Fruit fly (Drosophila melanogaster) whole organism, prepupa: Measurements from ENCODE around the gene Cp38.

Experiments used
- Blimp-1 ChIP-seq: fragments of 200-800 bp; sonication (Bioruptor generic); optimal IDR thresholded peaks from 3 replicates; lab custom pipeline; 2017; ENCODE audit warnings: missing biosample characterization, missing genetic modification characterization, mild to moderate bottlenecking, moderate library complexity, missing genetic modification reagents
- CG10669 ChIP-seq: fragments of 200-800 bp; sonication (Bioruptor generic); optimal IDR thresholded peaks from 3 replicates; lab custom pipeline; 2018; ENCODE audit warnings: missing biosample characterization, mild to moderate bottlenecking, missing genetic modification characterization, moderate library complexity
- CG11294 ChIP-seq: fragments of 200-800 bp; sonication (Bioruptor generic); IDR thresholded peaks from 2 replicates; pipeline ENCODE4 v1.3.6; 2022; ENCODE audit warnings: missing biosample characterization, missing genetic modification characterization
- CG11762 ChIP-seq: fragments of 200-800 bp; sonication (Bioruptor generic); optimal IDR thresholded peaks from 3 replicates; lab custom pipeline; 2016; ENCODE audit warnings: missing biosample characterization, missing genetic modification characterization; ENCODE audit not compliant: insufficient read depth
- CG11902 ChIP-seq: fragments of 200-800 bp; sonication (Bioruptor generic); optimal IDR thresholded peaks from 3 replicates; lab custom pipeline; 2016; ENCODE audit warnings: missing biosample characterization, missing genetic modification characterization
- CG15336 ChIP-seq: fragments of 200-800 bp; sonication (Bioruptor generic); IDR thresholded peaks from 2 replicates; pipeline ENCODE4 v1.3.6; 2022; ENCODE audit warnings: missing biosample characterization, missing genetic modification characterization
- CG16779 ChIP-seq: fragments of 200-800 bp; sonication (Bioruptor generic); optimal IDR thresholded peaks from 3 replicates; lab custom pipeline; 2017; ENCODE audit warnings: missing biosample characterization, mild to moderate bottlenecking, missing genetic modification characterization
- CG3032 ChIP-seq: fragments of 200-800 bp; optimal IDR thresholded peaks from 2 replicates; lab custom pipeline; 2019; ENCODE audit warnings: missing biosample characterization, mild to moderate bottlenecking, missing genetic modification characterization, moderate library complexity
- CG32006 ChIP-seq: fragments of 200-800 bp; sonication (Bioruptor generic); optimal IDR thresholded peaks from 3 replicates; lab custom pipeline; 2017; ENCODE audit warnings: missing biosample characterization, mild to moderate bottlenecking, missing genetic modification characterization
- CG34406 ChIP-seq: fragments of 200-800 bp; sonication (Bioruptor generic); optimal IDR thresholded peaks from 3 replicates; lab custom pipeline; 2016; ENCODE audit warnings: missing biosample characterization, missing genetic modification characterization
- CG4318 ChIP-seq: fragments of 200-800 bp; sonication (Bioruptor generic); optimal IDR thresholded peaks from 3 replicates; lab custom pipeline; 2017; ENCODE audit warnings: missing biosample characterization, mild to moderate bottlenecking, missing genetic modification characterization
- CG6276 ChIP-seq: fragments of 200-800 bp; sonication (Bioruptor generic); optimal IDR thresholded peaks from 2 replicates; lab custom pipeline; 2017; ENCODE audit warnings: missing biosample characterization, mild to moderate bottlenecking, missing genetic modification characterization
- CG6792 ChIP-seq: fragments of 200-800 bp; sonication (Bioruptor generic); optimal IDR thresholded peaks from 3 replicates; lab custom pipeline; 2016; ENCODE audit warnings: missing biosample characterization, missing genetic modification characterization
- CG6808 ChIP-seq: fragments of 200-800 bp; sonication (Bioruptor generic); optimal IDR thresholded peaks from 3 replicates; lab custom pipeline; 2017; ENCODE audit warnings: missing biosample characterization, missing genetic modification characterization, mild to moderate bottlenecking, moderate library complexity, missing genetic modification reagents
- CG6854 ChIP-seq: fragments of 200-800 bp; sonication (Bioruptor generic); optimal IDR thresholded peaks from 2 replicates; lab custom pipeline; 2017; ENCODE audit warnings: missing biosample characterization, mild to moderate bottlenecking, missing genetic modification characterization
- CG8119 ChIP-seq: fragments of 200-800 bp; sonication (Bioruptor generic); IDR thresholded peaks from 3 replicates; pipeline ENCODE4 v1.3.6; 2022; ENCODE audit warnings: missing biosample characterization, missing genetic modification characterization
- CG8319 ChIP-seq: fragments of 200-800 bp; sonication (Bioruptor generic); optimal IDR thresholded peaks from 3 replicates; lab custom pipeline; 2016; ENCODE audit warnings: missing biosample characterization, missing genetic modification characterization
- CG9139 ChIP-seq: fragments of 200-800 bp; sonication (Bioruptor generic); optimal IDR thresholded peaks from 3 replicates; lab custom pipeline; 2017; ENCODE audit warnings: missing biosample characterization, mild to moderate bottlenecking, missing genetic modification characterization
- Eip75B ChIP-seq: fragments of 200-800 bp; sonication (Bioruptor generic); optimal IDR thresholded peaks from 3 replicates; lab custom pipeline; 2016; ENCODE audit warnings: missing biosample characterization, missing genetic modification characterization
- Eip78C ChIP-seq: fragments of 200-800 bp; sonication (Bioruptor generic); peaks from one replicate; lab custom pipeline; 2016; ENCODE audit warnings: missing biosample characterization, missing genetic modification characterization
- Eip93F ChIP-seq: fragments of 200-800 bp; sonication (Bioruptor generic); optimal IDR thresholded peaks from 2 replicates; lab custom pipeline; 2016; ENCODE audit warnings: missing biosample characterization, mild to moderate bottlenecking, missing genetic modification characterization
- Ets96B ChIP-seq: fragments of 200-800 bp; optimal IDR thresholded peaks from 2 replicates; lab custom pipeline; 2019; ENCODE audit warnings: missing biosample characterization, mild to moderate bottlenecking, missing genetic modification characterization, moderate library complexity
- Gug ChIP-seq: fragments of 200-800 bp; sonication (Bioruptor generic); IDR thresholded peaks from 2 replicates; pipeline ENCODE4 v1.3.6; 2022; ENCODE audit warnings: missing biosample characterization, missing genetic modification characterization
- Hr38 ChIP-seq: sonication (Bioruptor generic); optimal IDR thresholded peaks from 2 replicates; lab custom pipeline; 2016; ENCODE audit warnings: missing biosample characterization, missing genetic modification characterization
- Hr39 ChIP-seq: fragments of 200-800 bp; sonication (Bioruptor generic); optimal IDR thresholded peaks from 2 replicates; lab custom pipeline; 2016; ENCODE audit warnings: missing biosample characterization, missing genetic modification characterization
- Hr4 ChIP-seq: fragments of 200-800 bp; sonication (Bioruptor generic); optimal IDR thresholded peaks from 3 replicates; lab custom pipeline; 2016; ENCODE audit warnings: missing biosample characterization, missing genetic modification characterization
- Lpt ChIP-seq: fragments of 200-800 bp; sonication (Bioruptor generic); optimal IDR thresholded peaks from 3 replicates; lab custom pipeline; 2016; ENCODE audit warnings: missing biosample characterization, missing genetic modification characterization
- Met ChIP-seq: fragments of 200-800 bp; sonication (Bioruptor generic); optimal IDR thresholded peaks from 3 replicates; lab custom pipeline; 2016; ENCODE audit warnings: missing biosample characterization, missing genetic modification characterization
- OdsH ChIP-seq: fragments of 200-800 bp; sonication (Bioruptor generic); optimal IDR thresholded peaks from 3 replicates; lab custom pipeline; 2016; ENCODE audit warnings: missing biosample characterization, missing genetic modification characterization
- Smox ChIP-seq: fragments of 200-800 bp; sonication (Bioruptor generic); optimal IDR thresholded peaks from 3 replicates; lab custom pipeline; 2016; ENCODE audit warnings: missing biosample characterization, missing genetic modification characterization
- Sox102F ChIP-seq: fragments of 200-800 bp; sonication (Bioruptor generic); optimal IDR thresholded peaks from 2 replicates; lab custom pipeline; 2016; ENCODE audit warnings: missing biosample characterization, mild to moderate bottlenecking, missing genetic modification characterization
- Sox14 ChIP-seq: fragments of 200-800 bp; sonication (Bioruptor generic); optimal IDR thresholded peaks from 3 replicates; lab custom pipeline; 2016; ENCODE audit warnings: missing biosample characterization, missing genetic modification characterization
- Sox15 ChIP-seq: fragments of 200-800 bp; sonication (Bioruptor generic); optimal IDR thresholded peaks from 3 replicates; lab custom pipeline; 2016; ENCODE audit warnings: missing biosample characterization, missing genetic modification characterization
- achi ChIP-seq: fragments of 200-800 bp; sonication (Bioruptor generic); optimal IDR thresholded peaks from 3 replicates; lab custom pipeline; 2016; ENCODE audit warnings: missing biosample characterization, missing genetic modification characterization
- cyc ChIP-seq: fragments of 200-800 bp; sonication (Bioruptor generic); optimal IDR thresholded peaks from 3 replicates; lab custom pipeline; 2016; ENCODE audit warnings: missing biosample characterization, missing genetic modification characterization
- dsx ChIP-seq: fragments of 200-800 bp; optimal IDR thresholded peaks from 3 replicates; lab custom pipeline; 2019; ENCODE audit warnings: missing biosample characterization, mild to moderate bottlenecking, missing genetic modification characterization, moderate library complexity; ENCODE audit not compliant: poor library complexity, severe bottlenecking
- esn ChIP-seq: fragments of 200-800 bp; sonication (Bioruptor generic); optimal IDR thresholded peaks from 2 replicates; lab custom pipeline; 2016; ENCODE audit warnings: missing biosample characterization, mild to moderate bottlenecking, missing genetic modification characterization, moderate library complexity
- fd59A ChIP-seq: fragments of 200-800 bp; sonication (Bioruptor generic); optimal IDR thresholded peaks from 2 replicates; lab custom pipeline; 2017; ENCODE audit warnings: missing biosample characterization, mild to moderate bottlenecking, missing genetic modification characterization, missing genetic modification reagents
- fd85E ChIP-seq: fragments of 200-800 bp; sonication (Bioruptor generic); optimal IDR thresholded peaks from 3 replicates; lab custom pipeline; 2016; ENCODE audit warnings: missing biosample characterization, missing genetic modification characterization
- fkh ChIP-seq: fragments of 200-800 bp; sonication (Bioruptor generic); optimal IDR thresholded peaks from 3 replicates; lab custom pipeline; 2017; ENCODE audit warnings: missing biosample characterization, mild to moderate bottlenecking, missing genetic modification characterization, moderate library complexity
- net ChIP-seq: fragments of 200-800 bp; sonication (Bioruptor generic); optimal IDR thresholded peaks from 3 replicates; lab custom pipeline; 2016; ENCODE audit warnings: missing biosample characterization, missing genetic modification characterization
- salr ChIP-seq, 2 experiments: fragments of 200-800 bp; sonication (Bioruptor generic); optimal IDR thresholded peaks; 3 replicates each; lab custom pipeline; 2016 to 2018; ENCODE audit warnings: missing biosample characterization in 2 of 2, missing genetic modification characterization in 2 of 2, mild to moderate bottlenecking in 1 of 2
- spab ChIP-seq: fragments of 200-800 bp; sonication (Bioruptor generic); optimal IDR thresholded peaks from 2 replicates; lab custom pipeline; 2017; ENCODE audit warnings: missing biosample characterization, mild to moderate bottlenecking, missing genetic modification characterization, missing genetic modification reagents
- vri ChIP-seq: fragments of 200-800 bp; sonication (Bioruptor generic); optimal IDR thresholded peaks from 3 replicates; lab custom pipeline; 2016; ENCODE audit warnings: missing biosample characterization, mild to moderate bottlenecking, missing genetic modification characterization

The Cp38 gene

DNA sequence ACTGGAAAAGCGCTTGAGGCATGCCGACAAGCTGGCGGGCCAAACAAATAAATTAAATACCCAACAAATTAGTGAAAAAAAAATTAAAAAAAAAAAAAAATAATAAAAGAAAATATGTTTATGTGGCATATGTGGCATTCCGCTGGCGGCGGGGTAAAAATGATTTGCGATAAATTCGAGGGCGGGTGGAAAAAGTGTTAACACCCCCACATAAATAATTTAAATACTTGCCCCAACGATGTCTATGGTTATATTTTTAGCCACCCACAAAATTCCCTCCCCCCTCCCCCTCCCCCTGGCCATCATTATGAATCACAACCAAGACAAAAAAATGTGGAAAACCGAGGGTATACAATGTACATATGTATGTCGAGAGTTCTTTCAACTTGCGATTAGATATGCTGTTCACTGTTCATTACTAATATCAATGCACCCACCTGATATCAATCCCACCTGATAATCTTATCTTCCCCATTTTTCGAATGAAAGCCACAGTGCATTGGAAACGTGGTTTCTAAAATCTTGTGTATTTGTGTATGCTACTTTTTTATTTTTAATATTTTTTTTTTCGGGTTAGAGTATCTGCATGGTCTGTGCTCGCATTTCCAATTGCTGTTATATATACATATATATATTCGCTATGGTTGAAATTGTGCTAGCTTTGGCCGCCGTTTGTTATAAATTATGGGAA is 31.3 kb upstream of the Cp38 start:
- no peak for TF ChIP-seq CG34406
- TF ChIP-seq OdsH (GFP tag; lab: Kevin White, UChicago), result no peak
- no peak for TF ChIP-seq fd85E (GFP tag; lab: Kevin White, UChicago)
- TF ChIP-seq Eip75B (GFP tag; lab: Kevin White, UChicago), result no peak
- TF ChIP-seq net (GFP tag; lab: Kevin White, UChicago), result no peak
- TF ChIP-seq Ets96B (tag; lab: Kevin White, UChicago), result no peak
- TF ChIP-seq cyc (GFP tag; lab: Kevin White, UChicago), result no peak

DNA sequence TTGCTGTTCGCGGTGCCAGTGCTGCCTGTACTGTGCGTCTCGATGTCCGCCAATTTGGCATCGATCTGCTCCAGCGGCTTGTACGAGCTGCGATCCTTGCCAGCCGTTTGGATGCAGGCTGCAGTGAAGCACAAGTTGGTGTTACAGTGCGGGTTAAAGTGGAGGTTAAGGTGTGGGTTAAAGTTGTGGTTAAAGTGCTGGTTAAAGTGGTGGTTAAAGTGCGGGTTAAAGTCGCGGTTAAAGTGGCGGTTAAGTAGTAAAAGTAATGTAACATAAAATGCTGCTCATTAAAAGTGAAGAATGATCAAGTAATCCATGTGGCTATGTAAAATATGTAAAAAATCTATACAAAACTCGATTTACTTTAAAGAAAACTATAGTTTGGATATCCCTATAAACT is 29.5 kb upstream of the Cp38 start:
- TF ChIP-seq Eip78C (GFP tag; lab: Kevin White, UChicago) (no peak), CG15336 (GFP tag; lab: Robert Waterston, UW) (no peak), Sox15 (GFP tag; lab: Kevin White, UChicago) (no peak), fkh (GFP tag; lab: Kevin White, UChicago) (no peak), Sox102F (GFP tag; lab: Kevin White, UChicago) (no peak), Ets96B (tag; lab: Kevin White, UChicago) (no peak), Gug (no peak), Blimp-1 (GFP tag; lab: Kevin White, UChicago) (no peak), Hr4 (GFP tag; lab: Kevin White, UChicago) (no peak), CG6854 (GFP tag; lab: Kevin White, UChicago) (no peak), CG4318 (GFP tag; lab: Kevin White, UChicago) (no peak), CG6276 (no peak), Sox14 (GFP tag; lab: Kevin White, UChicago) (no peak), Hr39 (no peak)
- TF ChIP-seq, all 60 proteins: peak for 0

DNA sequence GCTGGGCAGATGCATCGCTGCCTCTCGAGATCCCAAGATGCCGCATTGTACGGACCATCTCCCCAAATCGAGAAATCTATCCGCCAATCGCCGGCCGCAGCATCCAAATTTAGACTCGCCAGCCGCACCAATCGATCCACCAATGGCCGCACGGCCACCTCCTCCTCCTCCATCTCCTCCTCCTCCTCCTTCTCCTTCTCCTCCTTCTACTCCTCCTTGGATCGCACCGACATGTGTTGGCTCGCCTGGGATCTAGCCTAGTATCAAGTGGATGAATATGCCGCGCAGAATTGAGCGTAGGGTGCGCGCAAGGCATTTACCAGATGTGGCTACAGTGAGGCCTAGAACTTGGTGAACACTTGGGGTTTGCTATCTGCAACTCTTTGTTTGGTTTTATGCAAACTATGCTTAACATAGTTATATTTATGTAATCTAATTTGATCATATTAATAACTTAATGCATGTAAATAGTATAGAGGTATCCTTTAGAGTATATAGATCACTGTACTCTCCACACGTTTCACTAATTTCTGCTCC is 26.6 kb upstream of the Cp38 start, which contains the start of gene org-1:
Gene org-1 (minus strand): TSS at position 51 of the 537 bp plus-strand sequence.
- TF ChIP-seq Smox (GFP tag; lab: Kevin White, UChicago), result peak; percentile 59
- peak; percentile 89 for TF ChIP-seq Hr4 (GFP tag; lab: Kevin White, UChicago)
- peak; percentile 91 for TF ChIP-seq CG10669
- peak; percentile 79 for TF ChIP-seq Sox15 (GFP tag; lab: Kevin White, UChicago)
- TF ChIP-seq CG11294 (GFP tag; lab: Robert Waterston, UW), result peak; percentile 89
- TF ChIP-seq CG32006, result peak; percentile 90
- TF ChIP-seq CG6808 (GFP tag; lab: Kevin White, UChicago), result peak; percentile 91
- TF ChIP-seq esn (GFP tag; lab: Kevin White, UChicago), result peak; percentile 70
- peak; percentile 80 for TF ChIP-seq CG11902
- TF ChIP-seq CG16779 (tag; lab: Kevin White, UChicago), result peak; percentile 73
- peak; percentile 93 for TF ChIP-seq CG3032 (tag; lab: Kevin White, UChicago)
- TF ChIP-seq CG34406, result peak; percentile 74
- peak; percentile 92 for TF ChIP-seq fd59A (GFP tag; lab: Kevin White, UChicago)
- TF ChIP-seq achi, result peak; percentile 89
- TF ChIP-seq Eip93F, result no peak
- peak; percentile 90 for TF ChIP-seq dsx (GFP tag; lab: Kevin White, UChicago)
- peak; percentile 1 for TF ChIP-seq CG6854 (GFP tag; lab: Kevin White, UChicago)
- TF ChIP-seq OdsH (GFP tag; lab: Kevin White, UChicago), result peak; percentile 89
- peak; percentile 88 for TF ChIP-seq Eip75B (GFP tag; lab: Kevin White, UChicago)
- TF ChIP-seq Sox14 (GFP tag; lab: Kevin White, UChicago), result peak; percentile 84
- TF ChIP-seq spab (GFP tag; lab: Kevin White, UChicago), result peak; percentile 87
- peak; percentile 15 for TF ChIP-seq vri (GFP tag; lab: Kevin White, UChicago)
- TF ChIP-seq CG6792 (GFP tag; lab: Kevin White, UChicago), result peak; percentile 85
- TF ChIP-seq cyc (GFP tag; lab: Kevin White, UChicago), result peak; percentile 75
- peak; percentile 22 for TF ChIP-seq Hr38 (GFP tag; lab: Kevin White, UChicago)
- peak; percentile 72 to 87 for TF ChIP-seq salr (GFP tag; optimal IDR thresholded peaks at IDR 0.05; lab: Kevin White, UChicago)
- peak; percentile 86 for TF ChIP-seq CG9139 (GFP tag; lab: Kevin White, UChicago)
- peak; percentile 77 for TF ChIP-seq Met (GFP tag; lab: Kevin White, UChicago)
- TF ChIP-seq fd85E (GFP tag; lab: Kevin White, UChicago), result peak; percentile 33
- TF ChIP-seq Gug, result peak; percentile 92
- peak; percentile 47 for TF ChIP-seq Sox102F (GFP tag; lab: Kevin White, UChicago)
- TF ChIP-seq CG8319 (GFP tag; lab: Kevin White, UChicago), result peak; percentile 78
- TF ChIP-seq CG8119 (GFP tag; lab: Robert Waterston, UW), result peak; percentile 94
- peak; percentile 81 for TF ChIP-seq Lpt (GFP tag; lab: Kevin White, UChicago)
- peak; percentile 68 for TF ChIP-seq fkh (GFP tag; lab: Kevin White, UChicago)
- TF ChIP-seq CG11762 (GFP tag; lab: Kevin White, UChicago), result peak; percentile 84
